Fruit fly (Drosophila melanogaster) whole organism, wandering third instar larva: ENCODE data around the gene lectin-24Db.

Source experiments
- Abd-B ChIP-seq: fragments of >200 bp; optimal IDR thresholded peaks from 2 replicates; lab custom pipeline; 2017; ENCODE audit warnings: missing biosample characterization, missing genetic modification characterization
- GATAd ChIP-seq: sonication (Bioruptor generic); optimal IDR thresholded peaks from 2 replicates; lab custom pipeline; 2016; ENCODE audit warnings: missing biosample characterization, missing genetic modification characterization
- HLH106 ChIP-seq: fragments of 200-800 bp; optimal IDR thresholded peaks from 3 replicates; lab custom pipeline; 2019; ENCODE audit warnings: missing biosample characterization, mild to moderate bottlenecking, missing genetic modification characterization, moderate library complexity
- Hr78 ChIP-seq: fragments of >200 bp; optimal IDR thresholded peaks from 2 replicates; lab custom pipeline; 2017; ENCODE audit warnings: missing biosample characterization, missing genetic modification characterization
- N ChIP-seq: fragments of >200 bp; optimal IDR thresholded peaks from 2 replicates; lab custom pipeline; 2018; ENCODE audit warnings: missing biosample characterization, missing external identifiers, missing genetic modification characterization
- Rel ChIP-seq, 2 experiments: fragments of 200-800 bp; sonication (Bioruptor generic) in 1 of 2; optimal IDR thresholded peaks; 2 replicates in 1 of 2; 3 replicates in 1 of 2; lab custom pipeline; 2016 to 2019; ENCODE audit warnings: mild to moderate bottlenecking in 2 of 2, missing biosample characterization in 2 of 2, missing genetic modification characterization in 2 of 2, moderate library complexity in 1 of 2
- foxo ChIP-seq, 2 experiments: fragments of 200-800 bp; sonication (Bioruptor generic); optimal IDR thresholded peaks; 2 replicates in 1 of 2; 3 replicates in 1 of 2; lab custom pipeline; 2016 to 2017; ENCODE audit warnings: missing biosample characterization in 2 of 2, missing genetic modification characterization in 2 of 2
- psq ChIP-seq: fragments of 200-800 bp; sonication (Bioruptor generic); optimal IDR thresholded peaks from 3 replicates; lab custom pipeline; 2017; ENCODE audit warnings: missing biosample characterization, mild to moderate bottlenecking, missing genetic modification characterization, moderate library complexity
- rgr ChIP-seq: fragments of 200-800 bp; sonication (Bioruptor generic); optimal IDR thresholded peaks from 3 replicates; lab custom pipeline; 2016; ENCODE audit warnings: missing biosample characterization, mild to moderate bottlenecking, missing genetic modification characterization
- sv ChIP-seq: fragments of 200-800 bp; sonication (Bioruptor generic); optimal IDR thresholded peaks from 3 replicates; lab custom pipeline; 2016; ENCODE audit warnings: missing biosample characterization, missing genetic modification characterization
- usp ChIP-seq: fragments of >200 bp; optimal IDR thresholded peaks from 2 replicates; lab custom pipeline; 2017; ENCODE audit warnings: missing biosample characterization, missing genetic modification characterization

DNA sequence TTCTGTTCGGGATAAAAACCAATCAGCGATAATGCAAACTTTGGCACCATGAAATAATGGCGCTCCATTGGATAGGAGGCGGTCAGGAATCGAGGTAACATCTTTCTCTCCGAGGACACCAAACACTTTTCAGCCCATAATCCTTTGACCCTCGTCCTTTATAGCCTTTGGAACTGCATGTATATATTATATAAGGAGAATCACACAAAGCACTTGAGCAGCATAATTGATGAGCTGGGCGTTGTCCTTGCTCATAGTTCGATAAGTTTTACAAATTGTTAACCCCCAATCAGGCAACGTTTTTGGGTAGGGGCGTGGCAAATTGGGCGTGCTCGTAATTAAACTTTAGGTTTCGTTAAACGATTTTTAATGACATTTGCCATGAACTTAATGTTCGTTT is 21.9 kb upstream of the lectin-24Db start, which contains the start of gene Or24a:
- TF ChIP-seq foxo (GFP tag; optimal IDR thresholded peaks at IDR 0.05; lab: Kevin White, UChicago) (no peak), N (no peak), GATAd (GFP tag; lab: Kevin White, UChicago) (no peak), rgr (GFP tag; lab: Kevin White, UChicago) (no peak), Hr78 (no peak), sv (GFP tag; lab: Kevin White, UChicago) (no peak), usp (GFP tag; lab: Kevin White, UChicago) (no peak), Rel (GFP tag; optimal IDR thresholded peaks at IDR 0.05; lab: Kevin White, UChicago) (no peak), Rel (tag; optimal IDR thresholded peaks at IDR 0.05; lab: Kevin White, UChicago) (no peak), HLH106 (no peak), psq (GFP tag; lab: Kevin White, UChicago) (no peak), Abd-B (no peak)
